Worm (Caenorhabditis elegans) whole organism, early embryonic: ENCODE results near the gene str-118.

Experiments
- B0310.2 ChIP-seq: sonication (generic microtip); optimal IDR thresholded peaks from 2 replicates; lab custom pipeline; 2016; ENCODE audit warnings: mild to moderate bottlenecking, missing genetic modification characterization, missing compliant biosample characterization
- F13C5.2 ChIP-seq: sonication (generic microtip); optimal IDR thresholded peaks from 2 replicates; lab custom pipeline; 2017; ENCODE audit warnings: mild to moderate bottlenecking, missing genetic modification characterization, inconsistent platforms, missing compliant biosample characterization
- aly-1 ChIP-seq: sonication (generic microtip); optimal IDR thresholded peaks from 2 replicates; lab custom pipeline; 2016; ENCODE audit warnings: missing genetic modification characterization, missing compliant biosample characterization
- ama-1 ChIP-seq: fragments of 150-350 bp; optimal IDR thresholded peaks from 2 replicates; lab custom pipeline; 2014
- ceh-13 ChIP-seq: fragments of 200-800 bp; sonication (Bioruptor generic); optimal IDR thresholded peaks from 2 replicates; lab custom pipeline; 2018; ENCODE audit warnings: mild to moderate bottlenecking, missing genetic modification characterization, missing compliant biosample characterization
- ceh-36 ChIP-seq: sonication (generic microtip); optimal IDR thresholded peaks from 2 replicates; lab custom pipeline; 2016; ENCODE audit warnings: missing genetic modification characterization, inconsistent platforms, missing compliant biosample characterization
- ets-7 ChIP-seq: sonication (generic microtip); optimal IDR thresholded peaks from 2 replicates; lab custom pipeline; 2016; ENCODE audit warnings: missing genotype, missing genetic modification characterization, missing compliant biosample characterization
- flt-1 ChIP-seq: fragments of 200-800 bp; sonication (Bioruptor generic); IDR thresholded peaks from 2 replicates; pipeline ENCODE4 v1.3.6; 2022; ENCODE audit warnings: missing genetic modification characterization, missing compliant biosample characterization
- hmbx-1 ChIP-seq: sonication (generic microtip); optimal IDR thresholded peaks from 2 replicates; lab custom pipeline; 2016; ENCODE audit warnings: mild to moderate bottlenecking, missing genetic modification characterization, missing compliant biosample characterization
- hmg-4 ChIP-seq: fragments of 200-800 bp; sonication (Bioruptor generic); optimal IDR thresholded peaks from 2 replicates; lab custom pipeline; 2018; ENCODE audit warnings: mild to moderate bottlenecking, missing genetic modification characterization, missing compliant biosample characterization
- pes-1 ChIP-seq: fragments of 200-800 bp; sonication (Bioruptor generic); IDR thresholded peaks from 2 replicates; pipeline ENCODE4 v1.3.6; 2022; ENCODE audit warnings: missing genetic modification reagents, missing genetic modification characterization, missing compliant biosample characterization
- scrt-1 ChIP-seq: fragments of 200-800 bp; sonication (Bioruptor generic); IDR thresholded peaks from 2 replicates; pipeline ENCODE4 v1.3.6; 2022; ENCODE audit warnings: missing genetic modification characterization, missing compliant biosample characterization
- sea-1 ChIP-seq: fragments of 200-800 bp; sonication (Bioruptor generic); conservative IDR thresholded peaks from 2 replicates; pipeline ENCODE4 v1.3.6; 2022; ENCODE audit warnings: missing genetic modification characterization, missing compliant biosample characterization
- tbx-11 ChIP-seq: fragments of 200-800 bp; sonication (Bioruptor generic); IDR thresholded peaks from 2 replicates; pipeline ENCODE4 v1.3.6; 2022; ENCODE audit warnings: missing genetic modification characterization, missing compliant biosample characterization
- tbx-37 ChIP-seq: fragments of 200-800 bp; sonication (Bioruptor generic); conservative IDR thresholded peaks from 2 replicates; pipeline ENCODE4 v1.3.6; 2022; ENCODE audit warnings: missing genetic modification reagents, missing genetic modification characterization, missing compliant biosample characterization
- tra-4 ChIP-seq: sonication (generic microtip); optimal IDR thresholded peaks from 2 replicates; lab custom pipeline; 2017; ENCODE audit warnings: missing genetic modification characterization, missing compliant biosample characterization

The str-118 gene

DNA sequence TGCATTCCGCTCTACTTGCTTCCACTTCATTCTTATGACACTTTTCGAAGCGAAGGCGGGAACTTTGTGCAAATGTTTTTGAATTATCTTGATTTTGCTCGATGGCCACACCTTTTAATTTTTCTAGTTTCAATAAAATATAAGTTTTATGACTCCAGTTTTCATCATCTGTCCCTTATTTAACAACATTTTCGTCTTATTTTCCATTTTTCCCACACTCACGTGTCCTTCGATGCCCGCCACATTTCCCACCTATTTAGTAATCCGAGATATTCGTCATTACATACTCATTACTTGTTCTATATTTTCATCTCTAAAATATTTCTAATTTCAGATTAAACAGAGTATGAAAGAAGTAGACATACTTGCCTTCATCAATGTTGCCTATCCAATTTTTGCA lies 42.4 kb downstream of the str-118 start, which contains the start of gene srd-49:
Gene srd-49 (plus strand): TSS at position 301 of the 400 bp plus-strand sequence.
- TF ChIP-seq tbx-11 (GFP tag; lab: Robert Waterston, UW) = no peak
- TF ChIP-seq aly-1 (tag; lab: Kevin White, UChicago) = no peak

DNA sequence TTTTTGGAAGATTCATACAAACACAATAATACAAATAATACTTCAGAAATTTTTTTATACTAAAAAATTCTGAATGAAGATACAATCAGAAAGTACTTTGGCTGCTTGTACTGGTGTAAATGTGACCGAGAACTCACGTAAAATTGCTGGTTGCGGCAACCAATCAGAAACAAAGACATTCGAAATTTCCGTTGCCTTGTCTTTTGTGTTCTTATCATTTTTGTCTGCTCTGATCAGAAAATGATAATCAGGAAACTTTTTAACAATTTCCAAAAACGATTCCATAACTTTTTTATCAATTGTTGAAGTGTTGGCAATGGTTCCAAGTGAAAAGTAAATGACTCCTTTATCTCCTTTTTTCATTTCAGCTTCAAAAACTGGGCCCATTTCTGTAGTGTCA lies 45.0 kb downstream of the str-118 start:
- TF ChIP-seq tra-4 (tag; lab: Kevin White, UChicago) = no peak
- no peak for TF ChIP-seq F13C5.2
- TF ChIP-seq scrt-1 (GFP tag; lab: Robert Waterston, UW) = no peak
- no peak for TF ChIP-seq sea-1 (GFP tag; lab: Robert Waterston, UW)
- no peak for TF ChIP-seq aly-1 (tag; lab: Kevin White, UChicago)

DNA sequence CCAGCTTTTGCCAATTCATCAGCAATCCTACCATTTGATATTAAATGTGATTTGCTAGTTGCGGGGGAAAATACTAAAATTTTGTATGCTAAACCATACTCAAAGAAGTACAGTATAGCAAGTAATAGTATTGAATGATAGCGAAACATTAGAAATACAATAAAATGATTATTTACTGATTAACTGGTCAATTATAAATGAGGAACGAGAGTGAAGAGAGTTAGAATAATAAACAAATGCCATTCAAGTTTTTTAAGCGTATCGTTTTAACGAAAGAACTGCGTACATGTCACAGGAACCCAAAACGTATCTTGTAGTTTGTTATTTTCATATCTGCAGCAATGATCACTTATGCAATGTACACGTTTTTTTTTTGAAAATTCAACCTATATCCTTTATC lies 46.5 kb downstream of the str-118 start, which contains the start of gene ugt-47:
Gene ugt-47 (minus strand): TSS at position 169 of the 400 bp plus-strand sequence.
- TF ChIP-seq flt-1 (GFP tag; lab: Robert Waterston, UW) = no peak
- no peak for TF ChIP-seq tbx-37 (GFP tag; lab: Robert Waterston, UW)
- no peak for TF ChIP-seq pes-1 (GFP tag; lab: Robert Waterston, UW)
- no peak for TF ChIP-seq scrt-1 (GFP tag; lab: Robert Waterston, UW)
- TF ChIP-seq aly-1 (tag; lab: Kevin White, UChicago) = no peak
- no peak for TF ChIP-seq F13C5.2
- TF ChIP-seq B0310.2 (tag; lab: Kevin White, UChicago) = no peak
- no peak for TF ChIP-seq tbx-11 (GFP tag; lab: Robert Waterston, UW)
- no peak for TF ChIP-seq ets-7 (tag; lab: Kevin White, UChicago)
- TF ChIP-seq ama-1 (lab: Kevin White, UChicago) = no peak
- no peak for TF ChIP-seq hmg-4 (GFP tag; lab: Kevin White, UChicago)
- TF ChIP-seq sea-1 (GFP tag; lab: Robert Waterston, UW) = no peak
- TF ChIP-seq ceh-36 (tag; lab: Kevin White, UChicago) = no peak
- no peak for TF ChIP-seq ceh-13 (GFP tag; lab: Kevin White, UChicago)
- TF ChIP-seq hmbx-1 (tag; lab: Kevin White, UChicago) = no peak

DNA sequence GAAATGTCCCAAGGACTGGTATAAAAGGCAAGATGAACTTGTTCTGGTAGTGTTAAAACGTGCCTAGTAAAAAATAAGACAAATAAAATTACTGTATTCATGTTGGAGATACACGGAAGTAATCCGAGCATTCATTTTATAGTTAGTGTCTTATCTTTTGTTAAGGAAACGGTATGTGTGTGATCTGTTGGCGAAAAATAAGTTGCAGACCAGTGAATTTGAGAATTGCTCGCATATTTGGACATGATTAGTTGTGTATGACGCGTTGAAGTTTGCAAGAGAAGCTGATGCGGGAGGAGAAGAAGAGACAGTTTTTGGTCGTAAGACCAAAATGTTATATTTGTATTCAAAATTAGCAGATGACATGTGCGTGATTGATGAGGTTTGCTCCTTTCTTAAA lies 50.0 kb downstream of the str-118 start, which contains the start of gene C08B6.14:
Gene C08B6.14 (minus strand): TSS at position 101 of the 400 bp plus-strand sequence.
- TF ChIP-seq F13C5.2 (no peak), sea-1 (GFP tag; lab: Robert Waterston, UW) (no peak)
